Worm (Caenorhabditis elegans) whole organism, L1 larva: ENCODE results near the gene srh-69.
A peak's percentile ranks its signal among the peaks of the same experiment; 100 is the strongest.

ENCODE experiments used
- C16A3.4 ChIP-seq: fragments of 150-350 bp; optimal IDR thresholded peaks from 2 replicates; lab custom pipeline; 2014; ENCODE audit warnings: missing biosample characterization, missing genetic modification characterization
- C34B4.2 ChIP-seq: sonication (generic microtip); optimal IDR thresholded peaks from 2 replicates; lab custom pipeline; 2017; ENCODE audit warnings: mild to moderate bottlenecking, missing genetic modification characterization, missing compliant biosample characterization
- F16B12.6 ChIP-seq: fragments of 150-350 bp; optimal IDR thresholded peaks from 2 replicates; lab custom pipeline; 2014; ENCODE audit warnings: missing biosample characterization, missing genetic modification characterization
- Y116A8C.19 ChIP-seq: sonication (generic microtip); optimal IDR thresholded peaks from 2 replicates; lab custom pipeline; 2016; ENCODE audit warnings: missing compliant biosample characterization, missing genetic modification characterization, borderline replicate concordance
- aha-1 ChIP-seq: fragments of 150-350 bp; optimal IDR thresholded peaks from 2 replicates; lab custom pipeline; 2014; ENCODE audit warnings: missing biosample characterization, missing genetic modification characterization
- alr-1 ChIP-seq: fragments of 200-800 bp; sonication (Bioruptor generic); optimal IDR thresholded peaks from 2 replicates; lab custom pipeline; 2018; ENCODE audit warnings: borderline replicate concordance, mild to moderate bottlenecking, missing genetic modification characterization, missing compliant biosample characterization
- blmp-1 ChIP-seq: fragments of 150-350 bp; optimal IDR thresholded peaks from 2 replicates; lab custom pipeline; 2014; ENCODE audit warnings: missing biosample characterization, missing genetic modification characterization
- ceh-82 ChIP-seq, 3 experiments: fragments of 150-350 bp in 1 of 3; sonication (generic microtip) in 2 of 3; optimal IDR thresholded peaks; 2 replicates each; lab custom pipeline; 2014 to 2017; ENCODE audit warnings: missing biosample characterization in 3 of 3, missing genetic modification characterization in 3 of 3
- ceh-90 ChIP-seq: sonication (generic microtip); optimal IDR thresholded peaks from 2 replicates; lab custom pipeline; 2016; ENCODE audit warnings: missing genetic modification characterization, missing compliant biosample characterization
- ces-1 ChIP-seq: fragments of 150-350 bp; optimal IDR thresholded peaks from 2 replicates; lab custom pipeline; 2014; ENCODE audit warnings: missing biosample characterization, missing genetic modification reagents, missing genetic modification characterization
- dsc-1 ChIP-seq: sonication (generic microtip); optimal IDR thresholded peaks from 2 replicates; lab custom pipeline; 2016; ENCODE audit warnings: mild to moderate bottlenecking, missing genetic modification characterization, missing compliant biosample characterization
- efl-1 ChIP-seq, 4 experiments: fragments of 150-350 bp; optimal IDR thresholded peaks in 3 of 4; peaks in 1 of 4; 1 replicate in 1 of 4; 2 replicates in 3 of 4; lab custom pipeline; 2014; ENCODE audit warnings: missing biosample characterization in 2 of 4, missing genetic modification characterization in 2 of 4, missing genetic modification reagents in 2 of 4
- efl-3 ChIP-seq: fragments of 200-800 bp; sonication (Bioruptor generic); optimal IDR thresholded peaks from 2 replicates; lab custom pipeline; 2018; ENCODE audit warnings: mild to moderate bottlenecking, missing genetic modification characterization, missing compliant biosample characterization
- egl-27 ChIP-seq, 2 experiments: fragments of 150-350 bp in 1 of 2; sonication (generic microtip); optimal IDR thresholded peaks; 3 replicates each; lab custom pipeline; 2017 to 2018; ENCODE audit warnings: missing biosample characterization in 2 of 2, missing genetic modification characterization in 2 of 2, missing genetic modification reagents in 2 of 2
- elt-2 ChIP-seq: sonication (generic microtip); optimal IDR thresholded peaks from 2 replicates; lab custom pipeline; 2016; ENCODE audit warnings: missing genetic modification characterization, mild to moderate bottlenecking, inconsistent platforms, missing compliant biosample characterization, missing genetic modification reagents
- elt-3 ChIP-seq, 6 experiments: fragments of 150-350 bp in 1 of 6; sonication (generic microtip); optimal IDR thresholded peaks; 2 replicates each; lab custom pipeline; 2017 to 2018; ENCODE audit warnings: missing biosample characterization in 6 of 6, missing genetic modification characterization in 6 of 6, inconsistent platforms in 1 of 6
- fkh-10 ChIP-seq: sonication (generic microtip); optimal IDR thresholded peaks from 2 replicates; lab custom pipeline; 2017; ENCODE audit warnings: missing biosample characterization, missing genetic modification reagents, missing genetic modification characterization
- fkh-8 ChIP-seq: sonication (generic microtip); optimal IDR thresholded peaks from 2 replicates; lab custom pipeline; 2016; ENCODE audit warnings: mild to moderate bottlenecking, missing genetic modification characterization, missing compliant biosample characterization
- fos-1 ChIP-seq: fragments of 150-350 bp; optimal IDR thresholded peaks from 2 replicates; lab custom pipeline; 2014; ENCODE audit warnings: missing biosample characterization, missing genetic modification characterization
- grh-1 ChIP-seq: fragments of 200-800 bp; sonication (Bioruptor generic); IDR thresholded peaks from 2 replicates; pipeline ENCODE4 v1.3.6; 2022; ENCODE audit warnings: missing genetic modification reagents, missing genetic modification characterization, missing compliant biosample characterization
- hlh-17 ChIP-seq: fragments of 200-800 bp; sonication (Bioruptor generic); optimal IDR thresholded peaks from 2 replicates; lab custom pipeline; 2018; ENCODE audit warnings: missing genetic modification characterization, mild to moderate bottlenecking, missing compliant biosample characterization, moderate library complexity, borderline replicate concordance
- hlh-4 ChIP-seq: sonication (generic microtip); optimal IDR thresholded peaks from 2 replicates; lab custom pipeline; 2016; ENCODE audit warnings: mild to moderate bottlenecking, missing genetic modification characterization, missing compliant biosample characterization
- hpl-2 ChIP-seq: fragments of 150-350 bp; optimal IDR thresholded peaks from 2 replicates; lab custom pipeline; 2014; ENCODE audit warnings: missing biosample characterization, missing genetic modification reagents, missing genetic modification characterization
- irx-1 ChIP-seq: sonication (generic microtip); optimal IDR thresholded peaks from 2 replicates; lab custom pipeline; 2016; ENCODE audit warnings: missing genetic modification characterization, missing compliant biosample characterization
- isw-1 ChIP-seq: fragments of 200-800 bp; sonication (Bioruptor generic); IDR thresholded peaks from 2 replicates; pipeline ENCODE4 v1.3.6; 2022; ENCODE audit warnings: missing genetic modification characterization, missing compliant biosample characterization
- jun-1 ChIP-seq: fragments of 150-350 bp; optimal IDR thresholded peaks from 2 replicates; lab custom pipeline; 2014; ENCODE audit warnings: missing biosample characterization, missing genetic modification reagents, missing genetic modification characterization
- lin-14 ChIP-seq: fragments of 200-800 bp; sonication (Bioruptor generic); optimal IDR thresholded peaks from 2 replicates; lab custom pipeline; 2018; ENCODE audit warnings: mild to moderate bottlenecking, missing genetic modification characterization, moderate library complexity, missing compliant biosample characterization
- lin-35 ChIP-seq, 2 experiments: fragments of 150-350 bp; optimal IDR thresholded peaks; 2 replicates each; lab custom pipeline; 2014; ENCODE audit warnings: missing biosample characterization in 2 of 2, missing genetic modification characterization in 2 of 2, missing genetic modification reagents in 2 of 2
- lin-39 ChIP-seq: fragments of 150-350 bp; optimal IDR thresholded peaks from 2 replicates; lab custom pipeline; 2014; ENCODE audit warnings: missing biosample characterization, missing genetic modification reagents, missing genetic modification characterization
- lir-3 ChIP-seq: sonication (generic microtip); optimal IDR thresholded peaks from 2 replicates; lab custom pipeline; 2016; ENCODE audit warnings: mild to moderate bottlenecking, missing genetic modification characterization, moderate library complexity, missing compliant biosample characterization; ENCODE audit not compliant: poor library complexity
- mab-9 ChIP-seq: fragments of 200-800 bp; sonication (Bioruptor generic); IDR thresholded peaks from 2 replicates; pipeline ENCODE4 v1.3.6; 2022; ENCODE audit warnings: missing genetic modification reagents, missing genetic modification characterization, missing compliant biosample characterization
- mdl-1 ChIP-seq, 2 experiments: fragments of 150-350 bp; optimal IDR thresholded peaks; 2 replicates each; lab custom pipeline; 2014 to 2017; ENCODE audit warnings: missing biosample characterization in 2 of 2, missing genetic modification characterization in 2 of 2, inconsistent platforms in 1 of 2
- mep-1 ChIP-seq: fragments of 150-350 bp; optimal IDR thresholded peaks from 2 replicates; lab custom pipeline; 2014; ENCODE audit warnings: missing biosample characterization, missing genetic modification characterization
- nhr-19 ChIP-seq: fragments of 200-800 bp; sonication (Bioruptor generic); conservative IDR thresholded peaks from 2 replicates; pipeline ENCODE4 v1.3.6; 2022; ENCODE audit warnings: missing genetic modification characterization, missing compliant biosample characterization
- nhr-20 ChIP-seq: sonication (generic microtip); optimal IDR thresholded peaks from 2 replicates; lab custom pipeline; 2016; ENCODE audit warnings: mild to moderate bottlenecking, missing genetic modification characterization, missing compliant biosample characterization
- nhr-28 ChIP-seq: fragments of 150-350 bp; optimal IDR thresholded peaks from 2 replicates; lab custom pipeline; 2014; ENCODE audit warnings: missing biosample characterization, missing genetic modification characterization
- nhr-71 ChIP-seq: sonication (generic microtip); optimal IDR thresholded peaks from 2 replicates; lab custom pipeline; 2016; ENCODE audit warnings: mild to moderate bottlenecking, missing genetic modification characterization, moderate library complexity, missing compliant biosample characterization
- nhr-76 ChIP-seq: sonication (generic microtip); optimal IDR thresholded peaks from 2 replicates; lab custom pipeline; 2017; ENCODE audit warnings: missing biosample characterization, missing genetic modification characterization
- nhr-85 ChIP-seq: sonication (generic microtip); peaks from one replicate; lab custom pipeline; 2016; ENCODE audit warnings: missing genetic modification characterization, inconsistent platforms, missing compliant biosample characterization
- pag-3 ChIP-seq: sonication (generic microtip); optimal IDR thresholded peaks from 2 replicates; lab custom pipeline; 2017; ENCODE audit warnings: missing genetic modification characterization, mild to moderate bottlenecking, missing compliant biosample characterization, antibody characterized with exemption, borderline replicate concordance; ENCODE audit not compliant: insufficient read depth
- pax-3 ChIP-seq: fragments of 200-800 bp; sonication (Bioruptor generic); optimal IDR thresholded peaks from 2 replicates; lab custom pipeline; 2018; ENCODE audit warnings: mild to moderate bottlenecking, missing genetic modification characterization, moderate library complexity, missing compliant biosample characterization
- skn-1 ChIP-seq: fragments of 150-350 bp; optimal IDR thresholded peaks from 2 replicates; lab custom pipeline; 2014; ENCODE audit warnings: missing biosample characterization, missing genetic modification characterization
- sptf-1 ChIP-seq: fragments of 150-350 bp; optimal IDR thresholded peaks from 2 replicates; lab custom pipeline; 2014; ENCODE audit warnings: missing biosample characterization, missing genetic modification characterization
- sup-37 ChIP-seq: fragments of 200-800 bp; sonication (Bioruptor generic); optimal IDR thresholded peaks from 2 replicates; lab custom pipeline; 2018; ENCODE audit warnings: mild to moderate bottlenecking, missing genetic modification characterization, missing compliant biosample characterization
- swsn-7 ChIP-seq: sonication (generic microtip); optimal IDR thresholded peaks from 2 replicates; lab custom pipeline; 2016; ENCODE audit warnings: missing genetic modification characterization, missing compliant biosample characterization
- tbx-2 ChIP-seq: sonication (generic microtip); optimal IDR thresholded peaks from 2 replicates; lab custom pipeline; 2016; ENCODE audit warnings: missing genetic modification characterization, missing compliant biosample characterization
- unc-130 ChIP-seq: fragments of 150-350 bp; optimal IDR thresholded peaks from 2 replicates; lab custom pipeline; 2017; ENCODE audit warnings: missing biosample characterization, missing genetic modification characterization, inconsistent platforms
- unc-98 ChIP-seq: fragments of 200-800 bp; sonication (Bioruptor generic); IDR thresholded peaks from 2 replicates; pipeline ENCODE4 v1.3.6; 2022; ENCODE audit warnings: missing genetic modification characterization, missing compliant biosample characterization
- xbp-1 ChIP-seq: sonication (generic microtip); optimal IDR thresholded peaks from 2 replicates; lab custom pipeline; 2016; ENCODE audit warnings: missing genetic modification characterization, missing compliant biosample characterization
- zag-1 ChIP-seq: fragments of 150-350 bp; optimal IDR thresholded peaks from 2 replicates; lab custom pipeline; 2014; ENCODE audit warnings: missing biosample characterization, missing genetic modification characterization
- ztf-4 ChIP-seq: fragments of 150-350 bp; optimal IDR thresholded peaks from 2 replicates; lab custom pipeline; 2014; ENCODE audit warnings: missing biosample characterization, missing genetic modification characterization

Gene srh-69

ce11 chrII:12494556-12495131 is 19.9 kb downstream of the srh-69 start, which contains the start of gene col-85 (continued):
- TF ChIP-seq aha-1 (tag; lab: Kevin White, UChicago) (no peak), jun-1 (tag; lab: Kevin White, UChicago) (peak; percentile 37), efl-1 (optimal IDR thresholded peaks at IDR 0.05; lab: Kevin White, UChicago) (peak; percentile 65 to 71), efl-1 (GFP tag; optimal IDR thresholded peaks at IDR 0.05 in 1 of 2; lab: Kevin White, UChicago) (peak; percentile 66 to 97), alr-1 (tag; lab: Kevin White, UChicago) (no peak), C34B4.2 (tag; lab: Kevin White, UChicago) (no peak), C16A3.4 (tag; lab: Kevin White, UChicago) (peak; percentile 65), lin-35 (GFP tag; optimal IDR thresholded peaks at IDR 0.05; lab: Kevin White, UChicago) (peak; percentile 71 to 77), ces-1 (no peak), lin-14 (peak; percentile 74), nhr-28 (tag; lab: Kevin White, UChicago) (no peak), tbx-2 (tag; lab: Kevin White, UChicago) (peak; percentile 62), ceh-90 (tag; lab: Kevin White, UChicago) (no peak), egl-27 (tag; optimal IDR thresholded peaks at IDR 0.05; lab: Kevin White, UChicago) (peak in 1 of 2 experiments; percentile 53), zag-1 (tag; lab: Kevin White, UChicago) (no peak), isw-1 (peak; percentile 36; the same call in 1 of the 2 replicates), xbp-1 (peak; percentile 60), blmp-1 (no peak), nhr-76 (tag; lab: Kevin White, UChicago) (no peak), irx-1 (tag; lab: Kevin White, UChicago) (peak; percentile 57), nhr-20 (tag; lab: Kevin White, UChicago) (peak; percentile 70), lir-3 (tag; lab: Kevin White, UChicago) (peak; percentile 44), nhr-85 (tag; lab: Kevin White, UChicago) (peak; percentile 72), mep-1 (peak; percentile 56), dsc-1 (tag; lab: Kevin White, UChicago) (peak; percentile 75), hpl-2 (peak; percentile 5), unc-98 (GFP tag; lab: Robert Waterston, UW) (peak; percentile 60; the same call in 1 of the 2 replicates), ceh-82 (tag; optimal IDR thresholded peaks at IDR 0.05; lab: Kevin White, UChicago) (peak; percentile 27 to 79 (median 55)), elt-2 (tag; lab: Kevin White, UChicago) (peak; percentile 23), nhr-71 (tag; lab: Kevin White, UChicago) (peak; percentile 78), sup-37 (GFP tag; lab: Kevin White, UChicago) (no peak), fkh-8 (tag; lab: Kevin White, UChicago) (peak; percentile 83), elt-3 (tag; optimal IDR thresholded peaks at IDR 0.05; lab: Kevin White, UChicago) (peak in 2 of 6 experiments; percentile 10 to 30), unc-130 (tag; lab: Kevin White, UChicago) (peak; percentile 12), ztf-4 (tag; lab: Kevin White, UChicago) (no peak), mdl-1 (tag; optimal IDR thresholded peaks at IDR 0.05; lab: Kevin White, UChicago) (peak in 1 of 2 experiments; percentile 47), efl-3 (no peak), sptf-1 (tag; lab: Kevin White, UChicago) (no peak), skn-1 (tag; lab: Kevin White, UChicago) (peak; percentile 53), pax-3 (tag; lab: Kevin White, UChicago) (peak; percentile 47), fkh-10 (GFP tag; lab: Kevin White, UChicago) (peak; percentile 51), Y116A8C.19 (tag; lab: Kevin White, UChicago) (no peak), F16B12.6 (tag; lab: Kevin White, UChicago) (peak; percentile 19), nhr-19 (GFP tag; lab: Robert Waterston, UW) (peak; percentile 76), mab-9 (GFP tag; lab: Robert Waterston, UW) (0 out of 2 replicates have a peak, but pooled peaks have one; percentile 41), swsn-7 (tag; lab: Kevin White, UChicago) (peak; percentile 73), lin-39 (tag; lab: Kevin White, UChicago) (no peak), fos-1 (peak; percentile 69), hlh-17 (no peak), hlh-4 (no peak), pag-3 (tag; lab: Kevin White, UChicago) (no peak), grh-1 (GFP tag; lab: Robert Waterston, UW) (peak; percentile 43; the same call in 1 of the 2 replicates)
